Worm (Caenorhabditis elegans): ENCODE data around the gene cdf-1.

DNA sequence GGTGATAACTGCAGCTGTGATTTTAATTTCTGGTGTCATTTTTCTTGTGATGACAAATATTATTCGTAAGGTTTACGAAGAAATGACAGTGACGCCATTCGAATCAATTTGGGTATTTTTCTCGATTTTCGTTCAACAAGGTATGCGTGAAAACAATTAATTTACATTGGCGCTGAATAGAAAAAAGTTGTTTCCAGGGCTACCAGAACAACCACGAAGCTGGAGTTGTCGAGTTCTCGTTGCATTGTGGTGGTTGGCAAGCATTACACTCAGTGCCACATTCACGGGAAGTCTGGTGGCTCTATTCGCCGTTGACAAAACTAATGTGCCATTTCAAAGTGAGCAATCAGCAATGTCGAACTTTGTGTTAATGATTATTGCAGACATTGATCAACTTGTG, 2.8 kb upstream of the cdf-1 start:
- TF ChIP-seq W03F9.2 (tag; optimal IDR thresholded peaks at IDR 0.05): no peak
- TF ChIP-seq him-1 (tag; optimal IDR thresholded peaks at IDR 0.05): no peak

All from whole organism, L4/young adult.